Worm (Caenorhabditis elegans) whole organism, L3 larva: ENCODE results near the gene srr-2.

Experiments used
- R02D3.7 ChIP-seq: fragments of 150-350 bp; optimal IDR thresholded peaks from 2 replicates; lab custom pipeline; 2014; ENCODE audit warnings: missing biosample characterization, missing genetic modification characterization
- aly-2 ChIP-seq: fragments of 150-350 bp; optimal IDR thresholded peaks from 2 replicates; lab custom pipeline; 2014; ENCODE audit warnings: missing biosample characterization, missing genetic modification characterization
- ama-1 ChIP-seq: fragments of 150-350 bp; optimal IDR thresholded peaks from 2 replicates; lab custom pipeline; 2018
- ceh-16 ChIP-seq: sonication (generic microtip); optimal IDR thresholded peaks from 2 replicates; lab custom pipeline; 2017; ENCODE audit warnings: missing biosample characterization, missing genetic modification characterization
- ceh-28 ChIP-seq: fragments of 150-350 bp; optimal IDR thresholded peaks from 2 replicates; lab custom pipeline; 2014; ENCODE audit warnings: missing biosample characterization, missing genetic modification reagents, missing genetic modification characterization
- ceh-82 ChIP-seq: fragments of 150-350 bp; optimal IDR thresholded peaks from 2 replicates; lab custom pipeline; 2014; ENCODE audit warnings: missing biosample characterization, missing genetic modification characterization
- ceh-9 ChIP-seq: sonication (generic microtip); optimal IDR thresholded peaks from 2 replicates; lab custom pipeline; 2018; ENCODE audit warnings: missing biosample characterization, missing genetic modification characterization
- daf-12 ChIP-seq: fragments of 150-350 bp; optimal IDR thresholded peaks from 2 replicates; lab custom pipeline; 2014; ENCODE audit warnings: missing biosample characterization, missing genetic modification reagents, missing genetic modification characterization
- egl-27 ChIP-seq: sonication (generic microtip); optimal IDR thresholded peaks from 4 replicates; lab custom pipeline; 2017; ENCODE audit warnings: missing biosample characterization, missing genetic modification reagents, missing genetic modification characterization
- elt-1 ChIP-seq: fragments of 150-350 bp; optimal IDR thresholded peaks from 2 replicates; lab custom pipeline; 2014; ENCODE audit warnings: missing biosample characterization, missing genetic modification characterization
- elt-2 ChIP-seq: sonication (generic microtip); optimal IDR thresholded peaks from 2 replicates; lab custom pipeline; 2016; ENCODE audit warnings: missing genetic modification reagents, mild to moderate bottlenecking, missing genetic modification characterization, missing compliant biosample characterization
- eor-1 ChIP-seq, 2 experiments: fragments of 150-350 bp; optimal IDR thresholded peaks; 2 replicates each; lab custom pipeline; 2014 to 2018; ENCODE audit warnings: missing biosample characterization in 2 of 2, missing genetic modification characterization in 2 of 2
- fkh-10 ChIP-seq: sonication (generic microtip); optimal IDR thresholded peaks from 2 replicates; lab custom pipeline; 2017; ENCODE audit warnings: missing biosample characterization, missing genetic modification reagents, missing genetic modification characterization
- fkh-2 ChIP-seq: fragments of 150-350 bp; optimal IDR thresholded peaks from 2 replicates; lab custom pipeline; 2014; ENCODE audit warnings: missing biosample characterization, missing genetic modification reagents, missing genetic modification characterization
- fos-1 ChIP-seq: fragments of 150-350 bp; optimal IDR thresholded peaks from 2 replicates; lab custom pipeline; 2014; ENCODE audit warnings: missing biosample characterization, missing genetic modification characterization
- jun-1 ChIP-seq: fragments of 150-350 bp; optimal IDR thresholded peaks from 2 replicates; lab custom pipeline; 2014; ENCODE audit warnings: missing biosample characterization, missing genetic modification reagents, missing genetic modification characterization
- lin-15B ChIP-seq: fragments of 150-350 bp; optimal IDR thresholded peaks from 2 replicates; lab custom pipeline; 2014; ENCODE audit warnings: missing biosample characterization, missing genetic modification characterization
- lin-39 ChIP-seq: fragments of 150-350 bp; optimal IDR thresholded peaks from 2 replicates; lab custom pipeline; 2018; ENCODE audit warnings: missing biosample characterization, missing genetic modification reagents, missing genetic modification characterization
- lsy-12 ChIP-seq: sonication (generic microtip); optimal IDR thresholded peaks from 2 replicates; lab custom pipeline; 2016; ENCODE audit warnings: mild to moderate bottlenecking, missing genetic modification characterization, missing compliant biosample characterization
- mdl-1 ChIP-seq: fragments of 150-350 bp; optimal IDR thresholded peaks from 2 replicates; lab custom pipeline; 2014; ENCODE audit warnings: missing biosample characterization, missing genetic modification characterization
- nfya-1 ChIP-seq: sonication (generic microtip); optimal IDR thresholded peaks from 2 replicates; lab custom pipeline; 2017; ENCODE audit warnings: missing genetic modification characterization, mild to moderate bottlenecking, missing compliant biosample characterization, antibody characterized with exemption, moderate library complexity; ENCODE audit not compliant: insufficient read depth
- nhr-12 ChIP-seq: fragments of 150-350 bp; optimal IDR thresholded peaks from 2 replicates; lab custom pipeline; 2014; ENCODE audit warnings: missing biosample characterization, missing genetic modification characterization
- nhr-23 ChIP-seq: fragments of 150-350 bp; optimal IDR thresholded peaks from 2 replicates; lab custom pipeline; 2014; ENCODE audit warnings: missing biosample characterization, missing genetic modification reagents, missing genetic modification characterization
- nhr-237 ChIP-seq: fragments of 150-350 bp; optimal IDR thresholded peaks from 2 replicates; lab custom pipeline; 2014; ENCODE audit warnings: missing biosample characterization, missing genetic modification characterization
- nhr-25 ChIP-seq: sonication (generic microtip); optimal IDR thresholded peaks from 2 replicates; lab custom pipeline; 2017; ENCODE audit warnings: missing biosample characterization, missing genetic modification characterization
- nhr-28 ChIP-seq: fragments of 150-350 bp; optimal IDR thresholded peaks from 2 replicates; lab custom pipeline; 2014; ENCODE audit warnings: missing biosample characterization, missing genetic modification characterization
- nhr-43 ChIP-seq: sonication (generic microtip); optimal IDR thresholded peaks from 2 replicates; lab custom pipeline; 2016; ENCODE audit warnings: mild to moderate bottlenecking, missing genetic modification characterization, missing compliant biosample characterization; ENCODE audit not compliant: poor library complexity, severe bottlenecking
- nhr-76 ChIP-seq: fragments of 150-350 bp; sonication (generic microtip); optimal IDR thresholded peaks from 5 replicates; lab custom pipeline; 2014; ENCODE audit warnings: missing biosample characterization, missing genetic modification characterization
- nhr-77 ChIP-seq: fragments of 150-350 bp; optimal IDR thresholded peaks from 2 replicates; lab custom pipeline; 2014; ENCODE audit warnings: missing biosample characterization, missing genetic modification characterization
- pha-4 ChIP-seq: fragments of 150-350 bp; optimal IDR thresholded peaks from 2 replicates; lab custom pipeline; 2014; ENCODE audit warnings: missing biosample characterization, missing genetic modification reagents, missing genetic modification characterization
- pqm-1 ChIP-seq: fragments of 150-350 bp; optimal IDR thresholded peaks from 2 replicates; lab custom pipeline; 2017; ENCODE audit warnings: missing biosample characterization, missing genetic modification characterization, inconsistent platforms
- sea-2 ChIP-seq: fragments of 150-350 bp; sonication (generic microtip); optimal IDR thresholded peaks from 4 replicates; lab custom pipeline; 2014; ENCODE audit warnings: missing biosample characterization, missing genetic modification reagents, missing genetic modification characterization
- skn-1 ChIP-seq: fragments of 150-350 bp; optimal IDR thresholded peaks from 2 replicates; lab custom pipeline; 2014; ENCODE audit warnings: missing biosample characterization, missing genetic modification characterization
- tbx-2 ChIP-seq: sonication (generic microtip); optimal IDR thresholded peaks from 2 replicates; lab custom pipeline; 2016; ENCODE audit warnings: mild to moderate bottlenecking, missing genetic modification characterization, missing compliant biosample characterization
- unc-39 ChIP-seq: sonication (generic microtip); optimal IDR thresholded peaks from 4 replicates; lab custom pipeline; 2017; ENCODE audit warnings: missing biosample characterization, missing genetic modification characterization
- unc-62 ChIP-seq: fragments of 150-350 bp; sonication (generic microtip); optimal IDR thresholded peaks from 4 replicates; lab custom pipeline; 2014; ENCODE audit warnings: missing biosample characterization, missing genetic modification reagents, missing genetic modification characterization
- zag-1 ChIP-seq: fragments of 150-350 bp; optimal IDR thresholded peaks from 2 replicates; lab custom pipeline; 2014; ENCODE audit warnings: missing biosample characterization, missing genetic modification characterization
- ztf-11 ChIP-seq: fragments of 150-350 bp; optimal IDR thresholded peaks from 2 replicates; lab custom pipeline; 2014; ENCODE audit warnings: missing biosample characterization, missing genetic modification characterization
- ztf-4 ChIP-seq: fragments of 150-350 bp; optimal IDR thresholded peaks from 2 replicates; lab custom pipeline; 2014; ENCODE audit warnings: missing biosample characterization, missing genetic modification characterization

Gene srr-2

DNA sequence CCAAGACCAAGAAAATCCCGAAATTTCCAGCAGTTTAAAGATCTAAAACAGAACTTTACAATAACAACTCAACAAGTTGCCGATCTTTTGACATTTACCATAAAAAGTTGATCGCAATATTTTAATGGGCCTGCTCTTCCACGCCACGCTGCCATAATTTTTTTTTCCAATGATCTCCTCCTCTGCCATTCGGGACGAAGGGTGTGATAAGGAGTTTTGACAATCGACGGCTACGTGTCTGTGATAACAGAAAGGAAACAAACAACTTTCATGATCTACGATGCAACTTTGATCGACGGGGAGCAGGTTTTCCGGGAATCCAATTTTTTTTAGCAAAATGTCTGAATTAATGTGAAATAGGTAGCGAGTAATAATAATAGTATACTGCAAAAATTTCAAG is 10.1 kb downstream of the srr-2 start:
- TF ChIP-seq lsy-12 (tag; lab: Kevin White, UChicago) (no peak), eor-1 (tag; optimal IDR thresholded peaks at IDR 0.05; lab: Kevin White, UChicago) (no peak), pha-4 (tag; lab: Kevin White, UChicago) (peak; percentile 1), elt-2 (peak; percentile 92), sea-2 (GFP tag; lab: Kevin White, UChicago) (no peak), unc-62 (GFP tag; lab: Kevin White, UChicago) (no peak), lin-15B (no peak), aly-2 (no peak), pqm-1 (tag; lab: Kevin White, UChicago) (peak; percentile 71), daf-12 (tag; lab: Kevin White, UChicago) (no peak), nhr-28 (tag; lab: Kevin White, UChicago) (no peak), nhr-76 (tag; lab: Kevin White, UChicago) (no peak)

ce11 chrV:19205450-19205849 is 11.5 kb downstream of the srr-2 start:
- TF ChIP-seq skn-1 (tag; lab: Kevin White, UChicago) (no peak), nfya-1 (tag; lab: Kevin White, UChicago) (peak; percentile 11), ceh-82 (no peak), pqm-1 (tag; lab: Kevin White, UChicago) (peak; percentile 93), jun-1 (tag; lab: Kevin White, UChicago) (peak; percentile 50), tbx-2 (tag; lab: Kevin White, UChicago) (no peak), elt-2 (peak; percentile 96), pha-4 (tag; lab: Kevin White, UChicago) (no peak)

DNA sequence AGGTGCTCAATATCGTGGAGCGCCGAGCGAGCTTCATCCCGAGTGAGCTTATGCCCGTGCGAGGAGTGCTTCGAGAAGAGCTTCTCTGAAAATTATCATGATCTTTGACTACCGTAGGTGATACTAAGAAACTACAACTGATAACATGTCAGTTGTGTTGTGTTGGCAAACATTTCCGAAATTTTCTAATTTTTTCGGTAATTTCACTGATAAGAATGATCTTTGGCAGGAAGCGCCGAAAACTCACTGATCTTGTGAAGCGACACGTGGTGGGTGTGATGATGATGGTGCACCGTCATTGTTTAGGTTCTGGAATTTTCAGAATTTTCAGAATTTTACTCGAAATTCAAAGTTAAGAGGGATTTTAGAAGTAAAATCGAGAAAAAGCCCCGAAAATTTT is 13.7 kb downstream of the srr-2 start, which contains the start of gene Y39B6A.1:
Gene Y39B6A.1, minus strand, starts transcription at position 309 of the 400 bp plus-strand sequence.
- peak; percentile 81 for TF ChIP-seq elt-2
- no peak for TF ChIP-seq nhr-12 (tag; lab: Kevin White, UChicago)
- TF ChIP-seq pqm-1 (tag; lab: Kevin White, UChicago) = peak; percentile 68

- TF ChIP-seq ama-1 (lab: Kevin White, UChicago) = no peak
- no peak for TF ChIP-seq mdl-1 (tag; lab: Kevin White, UChicago)
- TF ChIP-seq, all 47 proteins: peak for 0
Measured at ce11 chrV:19202800-19203199, 14.2 kb downstream of the srr-2 start.

DNA sequence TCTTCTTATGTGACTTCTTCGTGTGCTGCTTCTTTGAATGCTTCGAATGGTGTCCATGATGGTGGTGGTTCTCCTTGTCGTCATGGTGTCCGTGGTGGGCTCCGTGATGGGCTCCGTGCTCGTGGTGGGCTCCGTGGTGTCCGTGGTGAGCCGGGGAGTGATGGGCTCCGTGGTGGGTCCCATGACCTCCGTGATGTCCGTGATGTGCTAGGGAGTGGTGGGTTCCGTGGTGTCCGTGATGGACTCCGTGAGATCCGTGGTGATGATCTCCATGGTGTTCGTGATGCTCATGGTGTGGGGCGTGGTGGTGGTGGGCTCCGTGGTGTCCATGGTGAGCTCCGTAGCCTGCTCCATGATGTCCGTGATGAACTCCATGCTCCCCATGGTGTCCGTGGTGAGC is 15.8 kb downstream of the srr-2 start:
- TF ChIP-seq fos-1 (tag; lab: Kevin White, UChicago) (no peak), pha-4 (tag; lab: Kevin White, UChicago) (no peak), ceh-28 (tag; lab: Kevin White, UChicago) (no peak), ceh-16 (tag; lab: Kevin White, UChicago) (no peak), ceh-9 (tag; lab: Kevin White, UChicago) (no peak), nhr-12 (tag; lab: Kevin White, UChicago) (no peak), fkh-10 (GFP tag; lab: Kevin White, UChicago) (no peak), ceh-82 (no peak), nhr-43 (no peak), ztf-4 (tag; lab: Kevin White, UChicago) (no peak), pqm-1 (tag; lab: Kevin White, UChicago) (no peak), skn-1 (tag; lab: Kevin White, UChicago) (no peak), nhr-76 (tag; lab: Kevin White, UChicago) (no peak)

DNA sequence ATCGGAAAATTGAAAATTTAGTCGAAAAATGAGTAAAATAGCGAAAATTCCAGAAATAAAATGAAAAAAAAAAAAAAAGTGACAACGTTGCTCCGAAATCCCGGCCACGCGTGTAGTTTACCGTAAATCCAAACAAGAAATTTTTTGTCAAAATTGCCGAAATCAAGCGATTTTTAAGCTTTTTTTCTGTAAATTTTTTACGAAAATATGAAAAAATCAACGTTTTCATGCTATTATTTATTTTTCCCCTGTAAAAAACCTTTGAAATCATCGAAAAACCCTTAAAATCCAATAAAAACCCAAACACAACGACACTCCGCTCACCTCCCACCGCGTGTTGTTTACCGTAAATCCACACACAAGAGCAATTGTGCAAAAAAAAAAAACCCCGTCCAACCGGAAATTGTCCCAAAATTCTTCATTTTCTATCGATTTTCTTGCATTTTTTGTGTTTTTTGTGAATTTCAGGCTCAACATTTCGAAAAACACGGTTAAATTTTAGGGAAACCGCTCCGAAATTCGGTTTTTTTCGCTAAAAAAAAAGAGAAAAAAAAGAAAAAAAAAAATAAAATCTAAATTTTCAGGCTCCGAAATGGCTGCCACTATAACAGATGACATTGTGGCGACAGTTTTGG is 26.9 kb downstream of the srr-2 start, which contains the start of the genes Y39B6A.3 and pph-5:
Gene Y39B6A.3, minus strand, starts transcription at position 51 of the 635 bp plus-strand sequence.
Gene pph-5, plus strand, starts transcription at position 585 of the 635 bp plus-strand sequence.
- TF ChIP-seq unc-39 (tag; lab: Kevin White, UChicago) = no peak
- TF ChIP-seq pha-4 (tag; lab: Kevin White, UChicago) = peak; percentile 8
- TF ChIP-seq nhr-77 (tag; lab: Kevin White, UChicago) = no peak
- TF ChIP-seq ztf-11 (tag; lab: Kevin White, UChicago) = no peak
- no peak for TF ChIP-seq zag-1 (tag; lab: Kevin White, UChicago)
- no peak for TF ChIP-seq elt-1 (tag; lab: Kevin White, UChicago)
- TF ChIP-seq nhr-25 (tag; lab: Kevin White, UChicago) = no peak
- TF ChIP-seq nhr-28 (tag; lab: Kevin White, UChicago) = no peak
- TF ChIP-seq fkh-2 (tag; lab: Kevin White, UChicago) = no peak
- TF ChIP-seq unc-62 (GFP tag; lab: Kevin White, UChicago) = no peak
- no peak for TF ChIP-seq lsy-12 (tag; lab: Kevin White, UChicago)
- no peak for TF ChIP-seq nhr-237
- TF ChIP-seq ama-1 (lab: Kevin White, UChicago) = no peak
- peak; percentile 97 for TF ChIP-seq R02D3.7 (tag; lab: Kevin White, UChicago)
- TF ChIP-seq fos-1 (tag; lab: Kevin White, UChicago) = no peak
- peak; percentile 0 for TF ChIP-seq ceh-28 (tag; lab: Kevin White, UChicago)
- no peak for TF ChIP-seq eor-1 (tag; optimal IDR thresholded peaks at IDR 0.05; lab: Kevin White, UChicago)
- no peak for TF ChIP-seq tbx-2 (tag; lab: Kevin White, UChicago)
- peak; percentile 8 for TF ChIP-seq pqm-1 (tag; lab: Kevin White, UChicago)
- TF ChIP-seq egl-27 (tag; lab: Kevin White, UChicago) = no peak
- TF ChIP-seq ceh-82 = no peak
- no peak for TF ChIP-seq nhr-23 (tag; lab: Kevin White, UChicago)
- TF ChIP-seq mdl-1 (tag; lab: Kevin White, UChicago) = no peak
- no peak for TF ChIP-seq lin-39 (tag; lab: Kevin White, UChicago)
- TF ChIP-seq jun-1 (tag; lab: Kevin White, UChicago) = no peak
- peak; percentile 1 for TF ChIP-seq fkh-10 (GFP tag; lab: Kevin White, UChicago)
- peak; percentile 74 for TF ChIP-seq lin-15B
- no peak for TF ChIP-seq ceh-16 (tag; lab: Kevin White, UChicago)
